Worm (Caenorhabditis elegans) whole organism, young adult: ENCODE data around the gene C31H2.3.

Experiments
- B0019.2 ChIP-seq: fragments of 200-800 bp; sonication (Bioruptor generic); conservative IDR thresholded peaks from 2 replicates; pipeline ENCODE4 v1.3.6; 2022; ENCODE audit warnings: missing genetic modification reagents, missing genetic modification characterization, missing compliant biosample characterization
- C17E4.6 ChIP-seq: fragments of 200-800 bp; sonication (Bioruptor generic); IDR thresholded peaks from 2 replicates; pipeline ENCODE4 v1.3.6; 2022; ENCODE audit warnings: missing genetic modification reagents, missing genetic modification characterization, missing compliant biosample characterization
- F10E7.11 ChIP-seq: sonication (generic microtip); optimal IDR thresholded peaks from 2 replicates; lab custom pipeline; 2017; ENCODE audit warnings: mild to moderate bottlenecking, missing genetic modification characterization, moderate library complexity, missing compliant biosample characterization
- F22D6.2 ChIP-seq: sonication (generic microtip); optimal IDR thresholded peaks from 2 replicates; lab custom pipeline; 2016; ENCODE audit warnings: mild to moderate bottlenecking, missing genetic modification characterization, missing compliant biosample characterization
- K11D2.4 ChIP-seq: fragments of 200-800 bp; sonication (Bioruptor generic); IDR thresholded peaks from 2 replicates; pipeline ENCODE4 v1.3.6; 2022; ENCODE audit warnings: missing genetic modification reagents, missing genetic modification characterization, missing compliant biosample characterization
- T26A5.8 ChIP-seq: sonication (generic microtip); optimal IDR thresholded peaks from 2 replicates; lab custom pipeline; 2016; ENCODE audit warnings: missing genetic modification characterization, missing compliant biosample characterization
- Y53G8AR.9 ChIP-seq: fragments of 200-800 bp; sonication (Bioruptor generic); conservative IDR thresholded peaks from 2 replicates; pipeline ENCODE4 v1.3.6; 2022; ENCODE audit warnings: missing genetic modification reagents, missing genetic modification characterization, missing compliant biosample characterization
- Y56A3A.18 ChIP-seq: fragments of 200-800 bp; sonication (Bioruptor generic); IDR thresholded peaks from 2 replicates; pipeline ENCODE4 v1.3.6; 2022; ENCODE audit warnings: missing genetic modification reagents, missing genetic modification characterization, missing compliant biosample characterization
- Y79H2A.3 ChIP-seq: fragments of 200-800 bp; sonication (Bioruptor generic); conservative IDR thresholded peaks from 2 replicates; pipeline ENCODE4 v1.3.6; 2022; ENCODE audit warnings: missing genetic modification reagents, missing genetic modification characterization, missing compliant biosample characterization
- ZK185.1 ChIP-seq: sonication (generic microtip); optimal IDR thresholded peaks from 2 replicates; lab custom pipeline; 2016; ENCODE audit warnings: mild to moderate bottlenecking, missing genetic modification characterization, missing compliant biosample characterization; ENCODE audit not compliant: poor library complexity, severe bottlenecking
- aptf-3 ChIP-seq: fragments of 200-800 bp; sonication (Bioruptor generic); IDR thresholded peaks from 2 replicates; pipeline ENCODE4 v1.3.6; 2022; ENCODE audit warnings: missing genetic modification characterization, missing compliant biosample characterization
- bed-2 ChIP-seq: fragments of 200-800 bp; sonication (Bioruptor generic); IDR thresholded peaks from 2 replicates; pipeline ENCODE4 v1.3.6; 2022; ENCODE audit warnings: missing genetic modification reagents, missing genetic modification characterization, missing compliant biosample characterization
- ccch-3 ChIP-seq: fragments of 200-800 bp; sonication (Bioruptor generic); optimal IDR thresholded peaks from 2 replicates; lab custom pipeline; 2018; ENCODE audit warnings: mild to moderate bottlenecking, missing genetic modification characterization, missing compliant biosample characterization
- ceh-100 ChIP-seq: fragments of 200-800 bp; sonication (Bioruptor generic); IDR thresholded peaks from 2 replicates; pipeline ENCODE4 v1.3.6; 2022; ENCODE audit warnings: missing genetic modification reagents, missing genetic modification characterization, missing compliant biosample characterization
- chd-7 ChIP-seq: sonication (generic microtip); optimal IDR thresholded peaks from 2 replicates; lab custom pipeline; 2016; ENCODE audit warnings: mild to moderate bottlenecking, missing genetic modification characterization, moderate library complexity, missing compliant biosample characterization
- dpff-1 ChIP-seq: sonication (generic microtip); optimal IDR thresholded peaks from 2 replicates; lab custom pipeline; 2017; ENCODE audit warnings: mild to moderate bottlenecking, missing genetic modification characterization, missing compliant biosample characterization
- efl-1 ChIP-seq: fragments of 150-350 bp; optimal IDR thresholded peaks from 2 replicates; lab custom pipeline; 2014; ENCODE audit warnings: missing biosample characterization, missing genetic modification reagents, missing genetic modification characterization
- egl-44 ChIP-seq: fragments of 200-800 bp; sonication (Bioruptor generic); IDR thresholded peaks from 2 replicates; pipeline ENCODE4 v1.3.6; 2022; ENCODE audit warnings: missing genetic modification reagents, missing genetic modification characterization, missing compliant biosample characterization
- ekl-4 ChIP-seq: fragments of 200-800 bp; sonication (Bioruptor generic); IDR thresholded peaks from 2 replicates; pipeline ENCODE4 v1.3.6; 2022; ENCODE audit warnings: missing genetic modification reagents, missing genetic modification characterization, missing compliant biosample characterization
- ets-4 ChIP-seq: fragments of 200-800 bp; sonication (Bioruptor generic); optimal IDR thresholded peaks from 2 replicates; lab custom pipeline; 2018; ENCODE audit warnings: mild to moderate bottlenecking, missing genetic modification characterization, missing compliant biosample characterization
- fkh-3 ChIP-seq: sonication (generic microtip); optimal IDR thresholded peaks from 2 replicates; lab custom pipeline; 2016; ENCODE audit warnings: mild to moderate bottlenecking, missing genetic modification characterization, missing compliant biosample characterization
- gei-17 ChIP-seq: fragments of 200-800 bp; sonication (Bioruptor generic); optimal IDR thresholded peaks from 2 replicates; lab custom pipeline; 2018; ENCODE audit warnings: mild to moderate bottlenecking, missing genetic modification characterization, missing compliant biosample characterization
- him-1 ChIP-seq: sonication (generic microtip); optimal IDR thresholded peaks from 2 replicates; lab custom pipeline; 2016; ENCODE audit warnings: missing genotype, missing genetic modification reagents, missing genetic modification characterization, missing compliant biosample characterization
- hlh-26 ChIP-seq: fragments of 200-800 bp; sonication (Bioruptor generic); conservative IDR thresholded peaks from 2 replicates; pipeline ENCODE4 v1.3.6; 2022; ENCODE audit warnings: missing genetic modification reagents, missing genetic modification characterization, missing compliant biosample characterization
- hmg-1.2 ChIP-seq: fragments of 200-800 bp; sonication (Bioruptor generic); IDR thresholded peaks from 2 replicates; pipeline ENCODE4 v1.3.6; 2022; ENCODE audit warnings: missing genetic modification reagents, missing genetic modification characterization, missing compliant biosample characterization
- hrde-1 ChIP-seq: sonication (generic microtip); optimal IDR thresholded peaks from 2 replicates; lab custom pipeline; 2016; ENCODE audit warnings: missing genetic modification characterization, mild to moderate bottlenecking, missing compliant biosample characterization, moderate library complexity, missing genotype, missing genetic modification reagents, borderline replicate concordance
- lag-1 ChIP-seq: fragments of 200-800 bp; sonication (Bioruptor generic); IDR thresholded peaks from 2 replicates; pipeline ENCODE4 v1.3.6; 2022; ENCODE audit warnings: missing genetic modification reagents, missing genetic modification characterization, missing compliant biosample characterization
- lin-54 ChIP-seq: fragments of 200-800 bp; sonication (Bioruptor generic); optimal IDR thresholded peaks from 2 replicates; lab custom pipeline; 2018; ENCODE audit warnings: mild to moderate bottlenecking, missing genetic modification characterization, missing compliant biosample characterization
- madf-8 ChIP-seq: fragments of 200-800 bp; sonication (Bioruptor generic); conservative IDR thresholded peaks from 2 replicates; pipeline ENCODE4 v1.3.6; 2022; ENCODE audit warnings: missing genetic modification reagents, missing genetic modification characterization, missing compliant biosample characterization
- mcd-1 ChIP-seq: fragments of 200-800 bp; sonication (Bioruptor generic); IDR thresholded peaks from 2 replicates; pipeline ENCODE4 v1.3.6; 2022; ENCODE audit warnings: missing genetic modification reagents, missing genetic modification characterization, missing compliant biosample characterization
- mxl-1 ChIP-seq: sonication (generic microtip); optimal IDR thresholded peaks from 2 replicates; lab custom pipeline; 2016; ENCODE audit warnings: missing genetic modification characterization, missing compliant biosample characterization
- nfya-1 ChIP-seq: sonication (generic microtip); optimal IDR thresholded peaks from 2 replicates; lab custom pipeline; 2017; ENCODE audit warnings: antibody characterized with exemption, missing compliant biosample characterization, missing genetic modification characterization, borderline replicate concordance; ENCODE audit not compliant: insufficient read depth
- nfya-2 ChIP-seq: fragments of 200-800 bp; sonication (Bioruptor generic); IDR thresholded peaks from 2 replicates; pipeline ENCODE4 v1.3.6; 2022; ENCODE audit warnings: missing genetic modification reagents, missing genetic modification characterization, missing compliant biosample characterization
- nfyb-1 ChIP-seq: fragments of 200-800 bp; sonication (Bioruptor generic); IDR thresholded peaks from 2 replicates; pipeline ENCODE4 v1.3.6; 2022; ENCODE audit warnings: missing genetic modification reagents, missing genetic modification characterization, missing compliant biosample characterization
- nhr-80 ChIP-seq: sonication (generic microtip); optimal IDR thresholded peaks from 2 replicates; lab custom pipeline; 2016; ENCODE audit warnings: missing genetic modification characterization, missing compliant biosample characterization
- rcor-1 ChIP-seq: fragments of 200-800 bp; sonication (Bioruptor generic); IDR thresholded peaks from 2 replicates; pipeline ENCODE4 v1.3.6; 2022; ENCODE audit warnings: missing genetic modification reagents, missing genetic modification characterization, missing compliant biosample characterization
- sea-2 ChIP-seq: fragments of 200-800 bp; sonication (Bioruptor generic); IDR thresholded peaks from 2 replicates; pipeline ENCODE4 v1.3.6; 2022; ENCODE audit warnings: missing genetic modification characterization, missing compliant biosample characterization
- snpc-3.4 ChIP-seq: sonication (generic microtip); optimal IDR thresholded peaks from 2 replicates; lab custom pipeline; 2017; ENCODE audit warnings: missing genetic modification characterization, mild to moderate bottlenecking, missing compliant biosample characterization, antibody characterized with exemption, moderate library complexity, missing genotype, missing genetic modification reagents
- zfh-2 ChIP-seq: fragments of 200-800 bp; sonication (Bioruptor generic); conservative IDR thresholded peaks from 2 replicates; pipeline ENCODE4 v1.3.6; 2022; ENCODE audit warnings: missing genetic modification reagents, missing genetic modification characterization, missing compliant biosample characterization
- ztf-18 ChIP-seq: sonication (generic microtip); optimal IDR thresholded peaks from 2 replicates; lab custom pipeline; 2016; ENCODE audit warnings: missing genotype, mild to moderate bottlenecking, missing genetic modification characterization, missing compliant biosample characterization
- ztf-22 ChIP-seq: fragments of 200-800 bp; sonication (Bioruptor generic); optimal IDR thresholded peaks from 2 replicates; lab custom pipeline; 2018; ENCODE audit warnings: mild to moderate bottlenecking, missing genetic modification characterization, moderate library complexity, missing compliant biosample characterization
- ztf-25 ChIP-seq: fragments of 200-800 bp; sonication (Bioruptor generic); IDR thresholded peaks from 2 replicates; pipeline ENCODE4 v1.3.6; 2022; ENCODE audit warnings: missing genetic modification reagents, missing genetic modification characterization, missing compliant biosample characterization
- ztf-26 ChIP-seq: sonication (generic microtip); optimal IDR thresholded peaks from 2 replicates; lab custom pipeline; 2017; ENCODE audit warnings: missing genetic modification characterization, missing compliant biosample characterization

Gene C31H2.3

ce11 chrX:5115511-5115910 lies 38.7 kb downstream of the C31H2.3 start:
- TF ChIP-seq F10E7.11 (tag; lab: Kevin White, UChicago) = no peak
- TF ChIP-seq, all 124 proteins: peak for 0

ce11 chrX:5111894-5112293 lies 42.3 kb downstream of the C31H2.3 start:
- TF ChIP-seq sea-2 (GFP tag; lab: Robert Waterston, UW) (no peak), gei-17 (GFP tag; lab: Kevin White, UChicago) (no peak), snpc-3.4 (tag; lab: Kevin White, UChicago) (no peak), ztf-22 (GFP tag; lab: Kevin White, UChicago) (no peak), ztf-25 (GFP tag; lab: Robert Waterston, UW) (no peak), lin-54 (GFP tag; lab: Kevin White, UChicago) (no peak), bed-2 (GFP tag; lab: Robert Waterston, UW) (no peak), nhr-80 (tag; lab: Kevin White, UChicago) (no peak)

ce11 chrX:5109130-5109529 lies 45.0 kb downstream of the C31H2.3 start, which contains the start of gene C42D8.1:
Gene C42D8.1, plus strand, starts transcription at chrX:5109506.
- TF ChIP-seq nhr-80 (tag; lab: Kevin White, UChicago) (peak; percentile 64), Y79H2A.3 (GFP tag; lab: Robert Waterston, UW) (no peak), aptf-3 (no peak), fkh-3 (no peak), hlh-26 (no peak)

ce11 chrX:5106942-5107341 lies 47.2 kb downstream of the C31H2.3 start, which contains the start of gene C42D8.9:
Gene C42D8.9, minus strand, starts transcription at chrX:5107042.
- TF ChIP-seq Y56A3A.18 (GFP tag; lab: Robert Waterston, UW) = no peak
- no peak for TF ChIP-seq chd-7 (tag; lab: Kevin White, UChicago)
- no peak for TF ChIP-seq snpc-3.4 (tag; lab: Kevin White, UChicago)
- TF ChIP-seq efl-1 = no peak
- TF ChIP-seq K11D2.4 (GFP tag; lab: Robert Waterston, UW) = no peak
- TF ChIP-seq lag-1 = no peak
- no peak for TF ChIP-seq fkh-3
- TF ChIP-seq F22D6.2 (tag; lab: Kevin White, UChicago) = no peak
- no peak for TF ChIP-seq dpff-1 (tag; lab: Kevin White, UChicago)
- no peak for TF ChIP-seq madf-8 (GFP tag; lab: Robert Waterston, UW)
- TF ChIP-seq B0019.2 (GFP tag; lab: Robert Waterston, UW) = no peak
- no peak for TF ChIP-seq him-1 (tag; lab: Kevin White, UChicago)
- TF ChIP-seq ztf-18 (tag; lab: Kevin White, UChicago) = no peak
- no peak for TF ChIP-seq mxl-1 (tag; lab: Kevin White, UChicago)
- TF ChIP-seq Y79H2A.3 (GFP tag; lab: Robert Waterston, UW) = no peak
- TF ChIP-seq ZK185.1 = no peak
- TF ChIP-seq nfya-1 (tag; lab: Kevin White, UChicago) = no peak
- no peak for TF ChIP-seq mcd-1
- no peak for TF ChIP-seq T26A5.8 (tag; lab: Kevin White, UChicago)
- TF ChIP-seq ccch-3 = no peak

- TF ChIP-seq ekl-4 (peak; percentile 69), Y53G8AR.9 (peak; percentile 95), rcor-1 (GFP tag; lab: Robert Waterston, UW) (no peak; the same call in 1 of the 2 replicates), ets-4 (GFP tag; lab: Kevin White, UChicago) (peak; percentile 83), ztf-26 (tag; lab: Kevin White, UChicago) (peak; percentile 28), C17E4.6 (GFP tag; lab: Robert Waterston, UW) (no peak), hmg-1.2 (GFP tag; lab: Robert Waterston, UW) (peak; percentile 40; the same call in 1 of the 2 replicates), nfya-2 (0 out of 2 replicates have a peak, but pooled peaks have one; percentile 70), egl-44 (peak; percentile 8; the same call in 1 of the 2 replicates), nfyb-1 (GFP tag; lab: Robert Waterston, UW) (peak; percentile 80; the same call in 1 of the 2 replicates), hrde-1 (tag; lab: Kevin White, UChicago) (no peak), zfh-2 (GFP tag; lab: Robert Waterston, UW) (peak; percentile 68), ztf-22 (GFP tag; lab: Kevin White, UChicago) (peak; percentile 54), ceh-100 (GFP tag; lab: Robert Waterston, UW) (peak; percentile 37; the same call in 1 of the 2 replicates)
Measured at ce11 chrX:5106187-5106694, 47.9 kb downstream of the C31H2.3 start.
